Worm (Caenorhabditis elegans): Measurements from ENCODE around the gene C55A1.4.

DNA sequence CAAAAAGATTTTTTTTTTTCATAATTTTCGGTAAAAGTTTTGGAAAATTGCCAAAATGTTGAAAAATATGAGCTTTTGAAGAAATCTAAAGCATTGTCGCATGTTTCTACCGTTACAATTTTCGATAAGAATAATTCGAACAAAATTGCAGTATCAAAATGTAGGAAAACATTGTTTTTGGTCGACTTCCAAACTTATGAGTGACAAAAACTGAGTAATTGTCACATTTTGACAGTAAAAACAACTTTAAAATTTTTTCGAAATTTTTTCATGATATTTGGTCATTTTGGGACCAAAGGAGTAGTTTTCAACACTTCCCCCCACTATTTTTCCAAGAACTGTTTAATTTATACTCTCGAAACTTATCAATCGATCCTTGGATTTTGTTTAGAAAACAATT lies 48.5 kb downstream of the C55A1.4 start, which contains the start of gene fbxa-139:
- TF ChIP-seq mdl-1 (tag; optimal IDR thresholded peaks at IDR 0.05): no peak
- no peak for TF ChIP-seq ztf-11 (tag; optimal IDR thresholded peaks at IDR 0.05)
- TF ChIP-seq nhr-77 (tag; optimal IDR thresholded peaks at IDR 0.05): no peak
- TF ChIP-seq ama-1 (optimal IDR thresholded peaks at IDR 0.05): no peak
- TF ChIP-seq nhr-23 (tag; optimal IDR thresholded peaks at IDR 0.05): no peak
- TF ChIP-seq egl-27 (tag; optimal IDR thresholded peaks at IDR 0.05): no peak
